Fruit fly (Drosophila melanogaster) whole organism, embryonic: ENCODE measurements around the gene CG6287.
A peak's percentile ranks its signal among the peaks of the same experiment; 100 is the strongest.

Experiments used
- CG4730 ChIP-seq: fragments of 200-800 bp; sonication (Bioruptor generic); IDR thresholded peaks from 2 replicates; pipeline ENCODE4 v1.3.6; 2022; ENCODE audit warnings: missing biosample characterization, missing genetic modification characterization
- CG8478 ChIP-seq: fragments of >200 bp; optimal IDR thresholded peaks from 2 replicates; lab custom pipeline; 2018
- Opbp ChIP-seq: fragments of 200-800 bp; sonication (Bioruptor generic); IDR thresholded peaks from 3 replicates; pipeline ENCODE4 v1.3.6; 2022; ENCODE audit warnings: missing biosample characterization, missing genetic modification characterization; ENCODE audit not compliant: partially characterized antibody
- aop ChIP-seq: fragments of 200-800 bp; sonication (Bioruptor generic); IDR thresholded peaks from 2 replicates; pipeline ENCODE4 v1.3.6; 2022; ENCODE audit warnings: missing biosample characterization, missing genetic modification characterization
- ato ChIP-seq: fragments of 200-800 bp; sonication (Bioruptor generic); IDR thresholded peaks from 2 replicates; pipeline ENCODE4 v1.3.6; 2022; ENCODE audit warnings: missing biosample characterization, missing genetic modification characterization; ENCODE audit not compliant: partially characterized antibody
- pfk ChIP-seq: fragments of 200-800 bp; sonication (Bioruptor generic); optimal IDR thresholded peaks from 2 replicates; lab custom pipeline; 2018; ENCODE audit warnings: missing biosample characterization, mild to moderate bottlenecking, missing genetic modification characterization, moderate library complexity
- slp2 ChIP-seq: fragments of 200-800 bp; sonication (Bioruptor generic); optimal IDR thresholded peaks from 2 replicates; lab custom pipeline; 2016; ENCODE audit warnings: missing biosample characterization, missing genetic modification characterization
- ttk ChIP-seq: fragments of 200-800 bp; sonication (Bioruptor generic); IDR thresholded peaks from 2 replicates; pipeline ENCODE4 v2.1.2; 2022; ENCODE audit warnings: missing biosample characterization, missing genetic modification characterization

DNA sequence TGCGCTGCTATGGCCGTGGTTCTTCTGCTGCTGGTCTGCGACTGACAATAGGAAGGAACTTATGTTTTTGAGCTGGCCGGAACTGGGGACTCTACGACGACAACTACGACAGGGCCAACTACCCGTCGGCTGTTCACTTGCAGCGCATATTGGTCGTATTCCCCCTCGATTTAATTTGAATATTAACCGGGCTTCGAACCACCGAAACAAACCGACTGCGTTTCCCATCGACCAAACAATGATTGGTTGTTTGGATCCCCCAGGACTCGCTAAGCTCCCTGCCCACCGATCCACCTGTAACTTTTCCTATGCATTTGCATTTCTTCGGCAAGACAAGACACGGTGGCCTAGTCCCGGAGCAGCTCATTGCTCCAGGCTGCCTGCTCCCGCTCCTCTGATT, 33.9 kb downstream of the CG6287 start, which contains the start of gene Dnaaf4:
- TF ChIP-seq ttk (GFP tag; lab: Robert Waterston, UW) (0 out of 2 replicates have a peak, but pooled peaks have one; percentile 12), aop (GFP tag; lab: Robert Waterston, UW) (no peak), ato (GFP tag; lab: Robert Waterston, UW) (no peak), pfk (no peak), slp2 (GFP tag; lab: Kevin White, UChicago) (no peak), CG8478 (lab: Kevin White, UChicago) (no peak), CG4730 (no peak), Opbp (no peak)
